Fruit fly (Drosophila melanogaster): ENCODE measurements around the gene lz.

DNA sequence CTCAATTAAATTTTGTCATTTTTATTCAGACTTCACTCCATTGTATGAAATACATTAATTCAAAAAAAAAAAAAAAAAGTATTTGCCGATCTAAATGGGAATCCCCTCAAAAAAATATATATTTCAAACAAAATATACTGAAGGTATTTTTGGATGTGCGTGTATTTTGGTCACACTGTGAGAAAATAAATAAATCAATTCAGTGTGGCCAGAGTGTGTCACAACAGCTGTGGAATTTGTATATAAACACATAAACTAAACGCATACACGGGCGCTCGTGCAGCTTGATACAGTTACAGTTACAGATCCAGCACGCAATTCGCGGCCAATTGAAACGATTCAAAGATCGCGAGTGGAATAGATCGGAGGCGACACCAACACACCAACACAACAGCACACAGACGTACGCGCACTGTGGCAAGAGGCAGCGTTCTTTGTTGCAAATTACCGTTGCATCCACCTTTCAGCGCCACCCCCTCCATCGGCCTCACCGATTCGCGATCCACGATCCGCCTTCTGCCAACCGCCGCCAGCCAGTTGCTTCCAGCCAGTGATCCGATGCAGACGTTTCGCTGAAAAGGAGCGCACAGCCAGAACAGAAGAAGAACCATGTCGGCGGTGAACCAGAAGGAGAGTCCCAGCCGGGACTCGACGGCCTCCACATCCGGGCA, 34.2 kb upstream of the lz start, which contains the start of gene CG17754:
- TF ChIP-seq Myc (optimal IDR thresholded peaks at IDR 0.05), result no peak
- TF ChIP-seq h (optimal IDR thresholded peaks at IDR 0.05), result no peak
- TF ChIP-seq ttk (optimal IDR thresholded peaks at IDR 0.05), result no peak
- no peak for TF ChIP-seq psq (optimal IDR thresholded peaks at IDR 0.05)
- TF ChIP-seq Sin3A (optimal IDR thresholded peaks at IDR 0.05), result no peak

All from Kc167 (cell line).